Fruit fly (Drosophila melanogaster): ENCODE results near the gene CG7049.

The CG7049 gene

DNA sequence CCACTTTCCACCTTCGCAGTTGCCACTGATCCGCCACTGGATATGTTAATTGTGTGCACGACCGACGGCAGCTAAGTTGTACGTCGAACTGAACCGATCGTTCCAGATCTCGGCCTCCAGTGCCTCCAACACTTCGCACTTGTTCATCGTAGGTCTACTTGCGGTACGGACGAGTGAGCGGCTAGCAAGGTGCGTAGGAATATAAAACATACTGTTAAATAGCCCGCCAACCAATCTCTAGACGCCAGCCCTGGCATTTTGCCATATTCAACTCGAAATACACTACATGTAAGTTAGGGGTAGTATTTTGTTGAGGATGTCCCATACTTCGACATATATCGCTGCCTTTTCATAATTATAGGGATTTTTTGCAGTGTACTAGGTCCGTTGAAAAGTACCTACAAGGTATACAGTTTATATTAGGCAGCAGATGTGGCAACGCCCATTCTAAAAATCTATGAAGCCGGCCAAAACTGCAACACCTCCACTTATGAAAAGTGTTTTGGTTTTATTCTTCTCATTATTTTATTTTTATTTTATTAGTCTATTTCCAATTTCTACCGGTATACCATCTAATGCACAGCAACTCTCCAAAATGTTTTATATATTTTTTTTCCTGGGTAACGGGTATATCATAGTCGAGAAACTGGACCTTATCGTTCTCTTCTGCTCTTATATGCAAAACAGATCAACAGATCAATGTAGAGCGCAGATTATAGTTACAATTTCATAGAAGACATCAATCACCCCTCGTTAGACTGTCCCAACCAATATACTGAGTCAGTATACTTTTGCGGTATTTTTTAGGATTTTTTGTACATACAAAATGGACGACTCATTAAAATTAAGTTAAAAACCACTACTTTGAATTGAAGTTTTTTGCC lies 47.2 kb upstream of the CG7049 start, which contains the start of the genes pyx and CG33229 (continued):
- TF ChIP-seq CG10565 (GFP tag; optimal IDR thresholded peaks at IDR 0.05): peak; percentile 32
- TF ChIP-seq gro (GFP tag; optimal IDR thresholded peaks at IDR 0.05): peak; percentile 75
- TF ChIP-seq ewg (GFP tag; optimal IDR thresholded peaks at IDR 0.05): peak; percentile 66
- peak; percentile 56; the same call in 1 of the 3 replicates for TF ChIP-seq croc (GFP tag; conservative IDR thresholded peaks at IDR 0.05)
- TF ChIP-seq CG6813 (GFP tag; optimal IDR thresholded peaks at IDR 0.05): peak; percentile 68
- TF ChIP-seq CG10366 (GFP tag; IDR thresholded peaks at IDR 0.05): peak; percentile 80
- peak; percentile 29 for TF ChIP-seq kni (GFP tag; optimal IDR thresholded peaks at IDR 0.05)
- TF ChIP-seq pros (GFP tag; optimal IDR thresholded peaks at IDR 0.05): no peak
- TF ChIP-seq CG1792 (GFP tag; optimal IDR thresholded peaks at IDR 0.05): peak; percentile 66
- TF ChIP-seq stwl (tag; optimal IDR thresholded peaks at IDR 0.05): peak; percentile 2
- peak; percentile 80 for TF ChIP-seq Camta (GFP tag; optimal IDR thresholded peaks at IDR 0.05)
- TF ChIP-seq dan (GFP tag; IDR thresholded peaks at IDR 0.05): 0 out of 2 replicates have a peak, but pooled peaks have one; percentile 14
- no peak for TF ChIP-seq YL-1 (GFP tag; optimal IDR thresholded peaks at IDR 0.05)
- TF ChIP-seq da (GFP tag; optimal IDR thresholded peaks at IDR 0.05): peak; percentile 61
- no peak; the same call in 1 of the 2 replicates for TF ChIP-seq tna (GFP tag; IDR thresholded peaks at IDR 0.05; ENCODE audit: partially characterized antibody)
- peak; percentile 76 for TF ChIP-seq cato (GFP tag; optimal IDR thresholded peaks at IDR 0.05; ENCODE audit: borderline replicate concordance)
- TF ChIP-seq nmo (GFP tag; optimal IDR thresholded peaks at IDR 0.05): peak; percentile 91
- TF ChIP-seq vnd (GFP tag; IDR thresholded peaks at IDR 0.05; ENCODE audit: partially characterized antibody): no peak
- TF ChIP-seq seq (GFP tag; IDR thresholded peaks at IDR 0.05): peak; percentile 71; the same call in 1 of the 2 replicates
- peak; percentile 14 for TF ChIP-seq CrebB (tag; optimal IDR thresholded peaks at IDR 0.05)
- peak; percentile 36 for TF ChIP-seq en (GFP tag; optimal IDR thresholded peaks at IDR 0.05)
- peak; percentile 72 for TF ChIP-seq CG11085 (GFP tag; IDR thresholded peaks at IDR 0.05)
- TF ChIP-seq CG8388 (GFP tag; optimal IDR thresholded peaks at IDR 0.05): peak; percentile 69
- peak; percentile 5; the same call in 1 of the 2 replicates for TF ChIP-seq CG10321 (GFP tag; IDR thresholded peaks at IDR 0.05)
- peak; percentile 28; the same call in 1 of the 2 replicates for TF ChIP-seq CG13287 (GFP tag; IDR thresholded peaks at IDR 0.05; ENCODE audit: partially characterized antibody)
- TF ChIP-seq Ets97D (GFP tag; optimal IDR thresholded peaks at IDR 0.05): peak; percentile 70
- peak; percentile 59 for TF ChIP-seq trh (GFP tag; optimal IDR thresholded peaks at IDR 0.05)
- peak; percentile 20; the same call in 1 of the 2 replicates for TF ChIP-seq Awh (GFP tag; IDR thresholded peaks at IDR 0.05)
- peak; percentile 94 for TF ChIP-seq CG9932 (GFP tag; IDR thresholded peaks at IDR 0.05)
- TF ChIP-seq CG3726 (GFP tag; IDR thresholded peaks at IDR 0.05): 0 out of 3 replicates have a peak, but pooled peaks have one; percentile 56
- TF ChIP-seq ftz-f1 (GFP tag; optimal IDR thresholded peaks at IDR 0.05): peak; percentile 27
- TF ChIP-seq esg (GFP tag; conservative IDR thresholded peaks at IDR 0.05): peak; percentile 77; the same call in 1 of the 2 replicates
- peak; percentile 91 for TF ChIP-seq gem (tag; optimal IDR thresholded peaks at IDR 0.05)
- peak; percentile 89 for TF ChIP-seq CG12659 (GFP tag; optimal IDR thresholded peaks at IDR 0.05)
- peak; percentile 64 for TF ChIP-seq CG4730 (GFP tag; IDR thresholded peaks at IDR 0.05)
- peak; percentile 62 for TF ChIP-seq CG11723 (GFP tag; optimal IDR thresholded peaks at IDR 0.05)
- TF ChIP-seq peb (GFP tag; IDR thresholded peaks at IDR 0.05): peak; percentile 63
- TF ChIP-seq CHES-1-like (GFP tag; optimal IDR thresholded peaks at IDR 0.05): peak; percentile 85
- TF ChIP-seq CG9797 (GFP tag; optimal IDR thresholded peaks at IDR 0.05): peak; percentile 20
- peak; percentile 44; the same call in 1 of the 2 replicates for TF ChIP-seq ro (GFP tag; IDR thresholded peaks at IDR 0.05)
- TF ChIP-seq CG7372 (GFP tag; IDR thresholded peaks at IDR 0.05): peak; percentile 87
- 0 out of 4 replicates have a peak, but pooled peaks have one; percentile 26 for TF ChIP-seq Dll (GFP tag; IDR thresholded peaks at IDR 0.05; ENCODE audit: partially characterized antibody)
- TF ChIP-seq CG30431 (GFP tag; optimal IDR thresholded peaks at IDR 0.05): peak; percentile 70
- TF ChIP-seq chm (GFP tag; IDR thresholded peaks at IDR 0.05): peak; percentile 37; the same call in 1 of the 2 replicates
- peak; percentile 66 for TF ChIP-seq CG8089 (GFP tag; optimal IDR thresholded peaks at IDR 0.05)
- peak; percentile 56 for TF ChIP-seq Rx (GFP tag; IDR thresholded peaks at IDR 0.05)
- TF ChIP-seq sr (GFP tag; IDR thresholded peaks at IDR 0.05): no peak
- peak; percentile 62 for TF ChIP-seq tap (tag; optimal IDR thresholded peaks at IDR 0.05)
